Fruit fly (Drosophila melanogaster): ENCODE measurements around the gene APC7.

The APC7 gene

dm6 chrX:6612509-6612908 lies 15.6 kb downstream of the APC7 start (continued):
- TF ChIP-seq Fer1 (GFP tag; optimal IDR thresholded peaks at IDR 0.05) (no peak), CG7987 (GFP tag; optimal IDR thresholded peaks at IDR 0.05) (no peak), fu2 (GFP tag; optimal IDR thresholded peaks at IDR 0.05) (no peak), hth (optimal IDR thresholded peaks at IDR 0.05) (no peak), CG13296 (GFP tag; optimal IDR thresholded peaks at IDR 0.05) (no peak)

- TF ChIP-seq CG6272 (GFP tag; IDR thresholded peaks at IDR 0.05) (no peak), aop (GFP tag; IDR thresholded peaks at IDR 0.05) (no peak), CG1647 (GFP tag; optimal IDR thresholded peaks at IDR 0.05) (no peak), sqz (GFP tag; optimal IDR thresholded peaks at IDR 0.05) (no peak), grn (GFP tag; optimal IDR thresholded peaks at IDR 0.05) (peak; percentile 0), CG10431 (GFP tag; optimal IDR thresholded peaks at IDR 0.05) (no peak), CG8290 (GFP tag; optimal IDR thresholded peaks at IDR 0.05) (no peak), CG8290 (tag; optimal IDR thresholded peaks at IDR 0.05) (peak in 1 of 2 experiments; percentile 5), CG11247 (GFP tag; IDR thresholded peaks at IDR 0.05) (no peak), Hmr (GFP tag; optimal IDR thresholded peaks at IDR 0.05) (peak; percentile 7), CG13894 (tag; optimal IDR thresholded peaks at IDR 0.05) (peak; percentile 47), Pdp1 (GFP tag; optimal IDR thresholded peaks at IDR 0.05) (peak in 1 of 2 experiments; percentile 25), Med (GFP tag) (peak; percentile 72), eve (GFP tag; optimal IDR thresholded peaks at IDR 0.05) (peak in 1 of 2 experiments; percentile 23), CG2678 (tag; optimal IDR thresholded peaks at IDR 0.05) (peak; percentile 3), twi (tag; optimal IDR thresholded peaks at IDR 0.05) (peak; percentile 74), bowl (GFP tag; IDR thresholded peaks at IDR 0.05) (no peak), lab (GFP tag; optimal IDR thresholded peaks at IDR 0.05) (peak; percentile 53), exex (tag; optimal IDR thresholded peaks at IDR 0.05) (peak; percentile 34), CG15514 (GFP tag; optimal IDR thresholded peaks at IDR 0.05) (peak; percentile 7), CG2129 (GFP tag; IDR thresholded peaks at IDR 0.05; ENCODE audit: partially characterized antibody) (no peak), Fer1 (GFP tag; optimal IDR thresholded peaks at IDR 0.05) (peak; percentile 2), caup (GFP tag; optimal IDR thresholded peaks at IDR 0.05; ENCODE audit: severe bottlenecking) (peak; percentile 25), pb (GFP tag; optimal IDR thresholded peaks at IDR 0.05) (no peak), pzg (GFP tag; optimal IDR thresholded peaks at IDR 0.05) (no peak), Dad (GFP tag; optimal IDR thresholded peaks at IDR 0.05) (no peak)
Measured at dm6 chrX:6613581-6613980, 16.7 kb downstream of the APC7 start.

- TF ChIP-seq fd96Cb (tag; optimal IDR thresholded peaks at IDR 0.05): no peak
- TF ChIP-seq gem (tag; optimal IDR thresholded peaks at IDR 0.05): peak; percentile 44
- TF ChIP-seq Ptx1 (GFP tag; IDR thresholded peaks at IDR 0.05): no peak
- no peak for TF ChIP-seq D19A (tag; optimal IDR thresholded peaks at IDR 0.05)
- TF ChIP-seq crc (GFP tag; optimal IDR thresholded peaks at IDR 0.05): peak; percentile 5
- no peak for TF ChIP-seq bbx (GFP tag; IDR thresholded peaks at IDR 0.05; ENCODE audit: partially characterized antibody)
- TF ChIP-seq CG6683 (GFP tag; optimal IDR thresholded peaks at IDR 0.05): peak; percentile 48
- TF ChIP-seq CG18764 (GFP tag; optimal IDR thresholded peaks at IDR 0.05): no peak
- no peak for TF ChIP-seq Dll (GFP tag; IDR thresholded peaks at IDR 0.05; ENCODE audit: partially characterized antibody)
- TF ChIP-seq ERR (GFP tag; optimal IDR thresholded peaks at IDR 0.05): no peak
- no peak for TF ChIP-seq MBD-R2 (GFP tag; IDR thresholded peaks at IDR 0.05)
- TF ChIP-seq ham (GFP tag; IDR thresholded peaks at IDR 0.05): no peak
- TF ChIP-seq lbe (GFP tag; optimal IDR thresholded peaks at IDR 0.05): no peak
- TF ChIP-seq Dp (GFP tag; optimal IDR thresholded peaks at IDR 0.05): no peak
- no peak for TF ChIP-seq phol (tag; optimal IDR thresholded peaks at IDR 0.05)
- TF ChIP-seq Hand (GFP tag; optimal IDR thresholded peaks at IDR 0.05): no peak
- peak; percentile 68 for TF ChIP-seq CG17568 (GFP tag; optimal IDR thresholded peaks at IDR 0.05)
- TF ChIP-seq Meics (GFP tag; optimal IDR thresholded peaks at IDR 0.05): peak; percentile 50
- no peak for TF ChIP-seq CTCF (GFP tag; optimal IDR thresholded peaks at IDR 0.05)
- peak; percentile 0 for TF ChIP-seq nerfin-1 (tag; optimal IDR thresholded peaks at IDR 0.05)
- TF ChIP-seq sisA (GFP tag; IDR thresholded peaks at IDR 0.05): no peak
Measured at dm6 chrX:6614266-6614665, 17.4 kb downstream of the APC7 start.

Data from whole organism, embryonic.